Worm (Caenorhabditis elegans): ENCODE measurements around the gene F56C4.1.

ce11 chrIV:10661072-10661471 lies 24.3 kb downstream of the F56C4.1 start:
- TF ChIP-seq fkh-2 (tag; optimal IDR thresholded peaks at IDR 0.05) (no peak), ceh-82 (tag; optimal IDR thresholded peaks at IDR 0.05) (no peak), aly-2 (tag; optimal IDR thresholded peaks at IDR 0.05) (no peak), elt-2 (tag; optimal IDR thresholded peaks at IDR 0.05) (no peak), nhr-12 (tag; optimal IDR thresholded peaks at IDR 0.05) (no peak), unc-62 (GFP tag; optimal IDR thresholded peaks at IDR 0.05) (no peak), elt-3 (tag; optimal IDR thresholded peaks at IDR 0.05) (no peak), zag-1 (tag; optimal IDR thresholded peaks at IDR 0.05) (no peak), egl-27 (tag; optimal IDR thresholded peaks at IDR 0.05) (no peak), nhr-77 (tag; optimal IDR thresholded peaks at IDR 0.05) (no peak), fkh-10 (GFP tag; optimal IDR thresholded peaks at IDR 0.05) (no peak)
